Fruit fly (Drosophila melanogaster) whole organism, embryonic: ENCODE measurements around the gene CG17145.
A peak's percentile ranks its signal among the peaks of the same experiment; 100 is the strongest.

Experiments used
- Bdp1 ChIP-seq: fragments of 200-800 bp; sonication (Bioruptor generic); optimal IDR thresholded peaks from 3 replicates; lab custom pipeline; 2016; ENCODE audit warnings: missing biosample characterization, missing genetic modification characterization
- Bteb2 ChIP-seq: fragments of 200-800 bp; sonication (Bioruptor generic); optimal IDR thresholded peaks from 2 replicates; lab custom pipeline; 2016; ENCODE audit warnings: missing biosample characterization, missing genetic modification characterization
- CG11093 ChIP-seq: fragments of 200-800 bp; sonication (Bioruptor generic); IDR thresholded peaks from 3 replicates; pipeline ENCODE4 v1.3.6; 2022; ENCODE audit warnings: missing biosample characterization, missing genetic modification characterization
- CG11723 ChIP-seq: fragments of 200-800 bp; sonication (Bioruptor generic); optimal IDR thresholded peaks from 2 replicates; lab custom pipeline; 2017; ENCODE audit warnings: missing biosample characterization, mild to moderate bottlenecking, missing genetic modification characterization
- CG15514 ChIP-seq: fragments of 200-800 bp; sonication (Bioruptor generic); optimal IDR thresholded peaks from 3 replicates; lab custom pipeline; 2017; ENCODE audit warnings: missing biosample characterization, missing genetic modification characterization, mild to moderate bottlenecking, moderate library complexity, missing genetic modification reagents
- CG17612 ChIP-seq: fragments of 200-800 bp; sonication (Bioruptor generic); IDR thresholded peaks from 2 replicates; pipeline ENCODE4 v1.3.6; 2022; ENCODE audit warnings: missing biosample characterization, missing genetic modification characterization
- CG2712 ChIP-seq: fragments of 200-800 bp; optimal IDR thresholded peaks from 3 replicates; lab custom pipeline; 2019; ENCODE audit warnings: missing biosample characterization, mild to moderate bottlenecking, missing genetic modification characterization, moderate library complexity
- CG30020 ChIP-seq: fragments of 200-800 bp; optimal IDR thresholded peaks from 2 replicates; lab custom pipeline; 2019; ENCODE audit warnings: missing biosample characterization, mild to moderate bottlenecking, missing genetic modification characterization, moderate library complexity
- CG4820 ChIP-seq: fragments of 200-800 bp; sonication (Bioruptor generic); optimal IDR thresholded peaks from 3 replicates; lab custom pipeline; 2016; ENCODE audit warnings: missing biosample characterization, missing genetic modification characterization
- CG5953 ChIP-seq: fragments of 200-800 bp; sonication (Bioruptor generic); IDR thresholded peaks from 2 replicates; pipeline ENCODE4 v1.3.6; 2022; ENCODE audit warnings: missing biosample characterization, missing genetic modification characterization
- CG6272 ChIP-seq: fragments of 200-800 bp; sonication (Bioruptor generic); IDR thresholded peaks from 2 replicates; pipeline ENCODE4 v1.3.6; 2022; ENCODE audit warnings: missing biosample characterization, missing genetic modification characterization
- CG6765 ChIP-seq: fragments of 200-800 bp; sonication (Bioruptor generic); optimal IDR thresholded peaks from 3 replicates; lab custom pipeline; 2017; ENCODE audit warnings: missing biosample characterization, mild to moderate bottlenecking, missing genetic modification characterization
- CG6791 ChIP-seq: fragments of 200-800 bp; sonication (Bioruptor generic); IDR thresholded peaks from 3 replicates; pipeline ENCODE4 v1.3.6; 2022; ENCODE audit warnings: missing biosample characterization, missing genetic modification characterization; ENCODE audit not compliant: partially characterized antibody
- CG6813 ChIP-seq: fragments of 200-800 bp; sonication (Bioruptor generic); optimal IDR thresholded peaks from 2 replicates; lab custom pipeline; 2017; ENCODE audit warnings: missing biosample characterization, missing genetic modification characterization, mild to moderate bottlenecking, moderate library complexity, missing genetic modification reagents
- CG8290 ChIP-seq, 3 experiments: fragments of 200-800 bp; sonication (Bioruptor generic); optimal IDR thresholded peaks; 2 replicates each; lab custom pipeline; 2016 to 2019; ENCODE audit warnings: missing biosample characterization in 3 of 3, missing genetic modification characterization in 3 of 3, mild to moderate bottlenecking in 2 of 3, moderate library complexity in 1 of 3
- CTCF ChIP-seq: fragments of 200-800 bp; sonication (Bioruptor generic); optimal IDR thresholded peaks from 2 replicates; lab custom pipeline; 2017; ENCODE audit warnings: missing biosample characterization, mild to moderate bottlenecking, missing genetic modification characterization, moderate library complexity
- CkIIα-i1 ChIP-seq: fragments of 200-800 bp; sonication (Bioruptor generic); IDR thresholded peaks from 2 replicates; pipeline ENCODE4 v1.3.6; 2022; ENCODE audit warnings: missing biosample characterization, missing genetic modification characterization
- CrebB ChIP-seq: fragments of 200-800 bp; sonication (Bioruptor generic); optimal IDR thresholded peaks from 3 replicates; lab custom pipeline; 2018; ENCODE audit warnings: missing biosample characterization, mild to moderate bottlenecking, missing genetic modification characterization
- Dip3 ChIP-seq: fragments of 200-800 bp; sonication (Bioruptor generic); optimal IDR thresholded peaks from 3 replicates; lab custom pipeline; 2016; ENCODE audit warnings: missing biosample characterization, missing genetic modification characterization
- ERR ChIP-seq: fragments of 200-800 bp; sonication (Bioruptor generic); optimal IDR thresholded peaks from 2 replicates; lab custom pipeline; 2016; ENCODE audit warnings: missing biosample characterization, missing genetic modification characterization
- Eip74EF ChIP-seq, 2 experiments: fragments of 200-800 bp in 1 of 2; fragments of >200 bp in 1 of 2; sonication (Bioruptor generic) in 1 of 2; optimal IDR thresholded peaks; 2 replicates each; lab custom pipeline; 2017 to 2019; ENCODE audit warnings: missing biosample characterization in 2 of 2, missing genetic modification characterization in 2 of 2, mild to moderate bottlenecking in 1 of 2, moderate library complexity in 1 of 2
- Ets97D ChIP-seq: fragments of 200-800 bp; sonication (Bioruptor generic); optimal IDR thresholded peaks from 3 replicates; lab custom pipeline; 2016; ENCODE audit warnings: missing biosample characterization, missing genetic modification characterization
- Gug ChIP-seq: fragments of 200-800 bp; sonication (Bioruptor generic); IDR thresholded peaks from 4 replicates; pipeline ENCODE4 v1.3.6; 2022; ENCODE audit warnings: missing biosample characterization, missing genetic modification characterization
- Hand ChIP-seq: fragments of 200-800 bp; sonication (Bioruptor generic); optimal IDR thresholded peaks from 2 replicates; lab custom pipeline; 2017; ENCODE audit warnings: mild to moderate bottlenecking, missing biosample characterization, missing genetic modification reagents, missing genetic modification characterization
- Hmr ChIP-seq: fragments of 200-800 bp; sonication (Bioruptor generic); optimal IDR thresholded peaks from 3 replicates; lab custom pipeline; 2017; ENCODE audit warnings: mild to moderate bottlenecking, missing biosample characterization, missing genetic modification reagents, missing genetic modification characterization
- Hr3 ChIP-seq: fragments of 200-800 bp; sonication (Bioruptor generic); optimal IDR thresholded peaks from 3 replicates; lab custom pipeline; 2016; ENCODE audit warnings: missing biosample characterization, missing genetic modification characterization
- Hr39 ChIP-seq: fragments of >200 bp; optimal IDR thresholded peaks from 2 replicates; lab custom pipeline; 2017
- Oaz ChIP-seq: fragments of 200-800 bp; sonication (Bioruptor generic); IDR thresholded peaks from 2 replicates; pipeline ENCODE4 v1.3.6; 2022; ENCODE audit warnings: missing biosample characterization, missing genetic modification characterization
- Ptx1 ChIP-seq: fragments of 200-800 bp; sonication (Bioruptor generic); IDR thresholded peaks from 2 replicates; pipeline ENCODE4 v1.3.6; 2022; ENCODE audit warnings: missing biosample characterization, missing genetic modification characterization
- Stat92E ChIP-seq, 3 experiments: fragments of >200 bp in 2 of 3; fragments of 200-800 bp in 1 of 3; sonication (Bioruptor generic) in 1 of 3; optimal IDR thresholded peaks; 2 replicates each; lab custom pipeline; 2017 to 2019; ENCODE audit warnings: missing biosample characterization in 3 of 3, missing genetic modification characterization in 3 of 3, mild to moderate bottlenecking in 1 of 3, moderate library complexity in 1 of 3
- Xbp1 ChIP-seq: fragments of 200-800 bp; sonication (Bioruptor generic); optimal IDR thresholded peaks from 3 replicates; lab custom pipeline; 2016; ENCODE audit warnings: missing biosample characterization, mild to moderate bottlenecking, missing genetic modification characterization
- az2 ChIP-seq: fragments of 200-800 bp; sonication (Bioruptor generic); optimal IDR thresholded peaks from 3 replicates; lab custom pipeline; 2016; ENCODE audit warnings: missing biosample characterization, missing genetic modification characterization
- bcd ChIP-seq: fragments of 200-800 bp; sonication (Bioruptor generic); optimal IDR thresholded peaks from 2 replicates; lab custom pipeline; 2017; ENCODE audit warnings: missing biosample characterization, mild to moderate bottlenecking, missing genetic modification characterization
- danr ChIP-seq: fragments of 200-800 bp; sonication (Bioruptor generic); IDR thresholded peaks from 2 replicates; pipeline ENCODE4 v1.3.6; 2022; ENCODE audit warnings: missing biosample characterization, missing genetic modification characterization
- dmrt99B ChIP-seq: fragments of 200-800 bp; sonication (Bioruptor generic); optimal IDR thresholded peaks from 2 replicates; lab custom pipeline; 2018; ENCODE audit warnings: missing biosample characterization, mild to moderate bottlenecking, missing genetic modification characterization, moderate library complexity
- en ChIP-seq: fragments of 200-800 bp; sonication (Bioruptor generic); optimal IDR thresholded peaks from 2 replicates; lab custom pipeline; 2016; ENCODE audit warnings: missing biosample characterization, missing genetic modification characterization
- h ChIP-seq: fragments of >200 bp; optimal IDR thresholded peaks from 2 replicates; lab custom pipeline; 2017
- jigr1 ChIP-seq: fragments of 200-800 bp; sonication (Bioruptor generic); IDR thresholded peaks from 3 replicates; pipeline ENCODE4 v1.3.6; 2022; ENCODE audit warnings: missing biosample characterization, missing genetic modification characterization
- knrl ChIP-seq: fragments of 200-800 bp; sonication (Bioruptor generic); IDR thresholded peaks from 3 replicates; pipeline ENCODE4 v1.3.6; 2022; ENCODE audit warnings: missing biosample characterization, missing genetic modification characterization; ENCODE audit not compliant: partially characterized antibody
- odd ChIP-seq: fragments of 200-800 bp; sonication (Bioruptor generic); optimal IDR thresholded peaks from 2 replicates; lab custom pipeline; 2017; ENCODE audit warnings: missing biosample characterization, mild to moderate bottlenecking, missing genetic modification characterization
- peb ChIP-seq: fragments of 200-800 bp; sonication (Bioruptor generic); IDR thresholded peaks from 2 replicates; pipeline ENCODE4 v1.3.6; 2022; ENCODE audit warnings: missing biosample characterization, missing genetic modification characterization
- pzg ChIP-seq: fragments of 200-800 bp; sonication (Bioruptor generic); optimal IDR thresholded peaks from 3 replicates; lab custom pipeline; 2018; ENCODE audit warnings: missing biosample characterization, mild to moderate bottlenecking, missing genetic modification characterization, moderate library complexity
- schlank ChIP-seq: fragments of 200-800 bp; sonication (Bioruptor generic); optimal IDR thresholded peaks from 2 replicates; lab custom pipeline; 2018; ENCODE audit warnings: missing biosample characterization, mild to moderate bottlenecking, missing genetic modification characterization
- slou ChIP-seq: fragments of 200-800 bp; sonication (Bioruptor generic); optimal IDR thresholded peaks from 3 replicates; lab custom pipeline; 2016; ENCODE audit warnings: missing biosample characterization, missing genetic modification characterization
- sr ChIP-seq: fragments of 200-800 bp; sonication (Bioruptor generic); IDR thresholded peaks from 3 replicates; pipeline ENCODE4 v1.3.6; 2022; ENCODE audit warnings: missing biosample characterization, missing genetic modification characterization
- tin ChIP-seq: fragments of 200-800 bp; sonication (Bioruptor generic); optimal IDR thresholded peaks from 3 replicates; lab custom pipeline; 2016; ENCODE audit warnings: missing biosample characterization, missing genetic modification characterization
- unpg ChIP-seq: fragments of 200-800 bp; sonication (Bioruptor generic); optimal IDR thresholded peaks from 3 replicates; lab custom pipeline; 2018; ENCODE audit warnings: missing biosample characterization, mild to moderate bottlenecking, missing genetic modification characterization, moderate library complexity
- wdn ChIP-seq: fragments of 200-800 bp; sonication (Bioruptor generic); IDR thresholded peaks from 2 replicates; pipeline ENCODE4 v1.3.6; 2022; ENCODE audit warnings: missing biosample characterization, missing genetic modification characterization

The CG17145 gene

dm6 chr3L:20241987-20242982 is 20.7 kb downstream of the CG17145 start:
- TF ChIP-seq ERR (no peak), CG2712 (tag; lab: Kevin White, UChicago) (peak; percentile 53), slou (GFP tag; lab: Kevin White, UChicago) (peak; percentile 2), Eip74EF (GFP tag; optimal IDR thresholded peaks at IDR 0.05; lab: Kevin White, UChicago) (peak in 1 of 2 experiments; percentile 0), Hr39 (lab: Kevin White, UChicago) (no peak), schlank (peak; percentile 33), az2 (GFP tag; lab: Kevin White, UChicago) (peak; percentile 27), CG6765 (peak; percentile 9), CG5953 (0 out of 2 replicates have a peak, but pooled peaks have one; percentile 43), wdn (GFP tag; lab: Robert Waterston, UW) (no peak; the same call in none of the 2 replicates), Xbp1 (peak; percentile 57), Oaz (peak; percentile 30; the same call in 1 of the 2 replicates), CG6813 (GFP tag; lab: Kevin White, UChicago) (peak; percentile 0), danr (GFP tag; lab: Robert Waterston, UW) (no peak; the same call in 1 of the 2 replicates), Stat92E (GFP tag; optimal IDR thresholded peaks at IDR 0.05; lab: Kevin White, UChicago) (no peak), Hr3 (GFP tag; lab: Kevin White, UChicago) (peak; percentile 65), Bdp1 (GFP tag; lab: Kevin White, UChicago) (no peak), CG11723 (GFP tag; lab: Kevin White, UChicago) (peak; percentile 6), CG8290 (GFP tag; optimal IDR thresholded peaks at IDR 0.05; lab: Kevin White, UChicago) (no peak), CG8290 (tag; optimal IDR thresholded peaks at IDR 0.05; lab: Kevin White, UChicago) (peak in 1 of 2 experiments; percentile 48), Gug (GFP tag; lab: Robert Waterston, UW) (peak; percentile 42; the same call in 3 of the 4 replicates), en (no peak), bcd (GFP tag; lab: Kevin White, UChicago) (peak; percentile 65), CG6791 (GFP tag; lab: Robert Waterston, UW) (peak; percentile 45; the same call in 1 of the 3 replicates), h (lab: Kevin White, UChicago) (no peak), Hand (peak; percentile 48), Ptx1 (GFP tag; lab: Robert Waterston, UW) (peak; percentile 50), Bteb2 (GFP tag; lab: Kevin White, UChicago) (no peak), CG15514 (GFP tag; lab: Kevin White, UChicago) (peak; percentile 99), sr (GFP tag; lab: Robert Waterston, UW) (peak; percentile 29; the same call in 1 of the 3 replicates), Hmr (GFP tag; lab: Kevin White, UChicago) (peak; percentile 61), CTCF (no peak), Ets97D (GFP tag; lab: Kevin White, UChicago) (peak; percentile 5), odd (GFP tag; lab: Kevin White, UChicago) (no peak), tin (GFP tag; lab: Kevin White, UChicago) (peak; percentile 41), CG6272 (peak; percentile 42), peb (GFP tag; lab: Robert Waterston, UW) (0 out of 2 replicates have a peak, but pooled peaks have one; percentile 46), unpg (GFP tag; lab: Kevin White, UChicago) (peak; percentile 33), dmrt99B (tag; lab: Kevin White, UChicago) (peak; percentile 64), CG30020 (tag; lab: Kevin White, UChicago) (peak; percentile 15), knrl (GFP tag; lab: Robert Waterston, UW) (peak; percentile 72), CkIIα-i1 (GFP tag; lab: Robert Waterston, UW) (no peak), Dip3 (GFP tag; lab: Kevin White, UChicago) (no peak), CG17612 (GFP tag; lab: Robert Waterston, UW) (peak; percentile 29; the same call in 1 of the 2 replicates), pzg (peak; percentile 52), CG11093 (GFP tag; lab: Robert Waterston, UW) (no peak), CG4820 (peak; percentile 32), CrebB (tag; lab: Kevin White, UChicago) (peak; percentile 14), jigr1 (GFP tag; lab: Robert Waterston, UW) (peak; percentile 51; the same call in 2 of the 3 replicates)
